Worm (Caenorhabditis elegans) whole organism, L4/young adult: ENCODE data around the gene shw-1.

Experiments used
- W03F9.2 ChIP-seq: fragments of 150-350 bp; optimal IDR thresholded peaks from 2 replicates; lab custom pipeline; 2014; ENCODE audit warnings: missing biosample characterization, missing genetic modification characterization
- dao-5 ChIP-seq: sonication (generic microtip); optimal IDR thresholded peaks from 2 replicates; lab custom pipeline; 2016; ENCODE audit warnings: missing genotype, missing genetic modification characterization, moderate library complexity, missing compliant biosample characterization
- him-1 ChIP-seq: sonication (generic microtip); optimal IDR thresholded peaks from 2 replicates; lab custom pipeline; 2016; ENCODE audit warnings: missing genotype, missing genetic modification reagents, missing genetic modification characterization, missing compliant biosample characterization

ce11 chrII:8264619-8265018 is 56.7 kb downstream of the shw-1 start, which contains the start of gene srdh-1:
- TF ChIP-seq dao-5 (tag; lab: Kevin White, UChicago) = no peak
- no peak for TF ChIP-seq him-1 (tag; lab: Kevin White, UChicago)
- TF ChIP-seq W03F9.2 (tag; lab: Kevin White, UChicago) = no peak
